Fruit fly (Drosophila melanogaster) whole organism, embryonic: ENCODE measurements around the gene Gpdh1.

Experiments
- Adf1 ChIP-seq: fragments of 200-800 bp; sonication (Bioruptor generic); IDR thresholded peaks from 2 replicates; pipeline ENCODE4 v1.3.6; 2022; ENCODE audit warnings: missing biosample characterization, missing genetic modification characterization
- Aef1 ChIP-seq: fragments of 200-800 bp; sonication (Bioruptor generic); IDR thresholded peaks from 3 replicates; pipeline ENCODE4 v1.3.6; 2022; ENCODE audit warnings: missing biosample characterization, missing genetic modification characterization
- CG10147 ChIP-seq: fragments of 200-800 bp; sonication (Bioruptor generic); optimal IDR thresholded peaks from 2 replicates; lab custom pipeline; 2019; ENCODE audit warnings: missing biosample characterization, mild to moderate bottlenecking, missing genetic modification characterization, moderate library complexity
- CG10543 ChIP-seq: fragments of 200-800 bp; sonication (Bioruptor generic); optimal IDR thresholded peaks from 3 replicates; lab custom pipeline; 2017; ENCODE audit warnings: missing biosample characterization, mild to moderate bottlenecking, missing genetic modification characterization, moderate library complexity
- CG10565 ChIP-seq: fragments of 200-800 bp; sonication (Bioruptor generic); optimal IDR thresholded peaks from 3 replicates; lab custom pipeline; 2016; ENCODE audit warnings: missing biosample characterization, mild to moderate bottlenecking, missing genetic modification characterization
- CG10979 ChIP-seq: fragments of 200-800 bp; sonication (Bioruptor generic); optimal IDR thresholded peaks from 2 replicates; lab custom pipeline; 2018; ENCODE audit warnings: missing biosample characterization, mild to moderate bottlenecking, missing genetic modification characterization, moderate library complexity
- CG12155 ChIP-seq: fragments of 200-800 bp; sonication (Bioruptor generic); optimal IDR thresholded peaks from 3 replicates; lab custom pipeline; 2016; ENCODE audit warnings: missing biosample characterization, missing genetic modification characterization
- CG1233 ChIP-seq: fragments of 200-800 bp; sonication (Bioruptor generic); optimal IDR thresholded peaks from 4 replicates; lab custom pipeline; 2018; ENCODE audit warnings: missing biosample characterization, mild to moderate bottlenecking, missing genetic modification characterization
- CG14710 ChIP-seq: fragments of 200-800 bp; sonication (Bioruptor generic); optimal IDR thresholded peaks from 3 replicates; lab custom pipeline; 2019; ENCODE audit warnings: missing biosample characterization, mild to moderate bottlenecking, missing genetic modification characterization, moderate library complexity
- CG14965 ChIP-seq: fragments of 200-800 bp; sonication (Bioruptor generic); optimal IDR thresholded peaks from 2 replicates; lab custom pipeline; 2016; ENCODE audit warnings: missing biosample characterization, missing genetic modification characterization, borderline replicate concordance
- CG2116 ChIP-seq: fragments of 200-800 bp; sonication (Bioruptor generic); optimal IDR thresholded peaks from 3 replicates; lab custom pipeline; 2018; ENCODE audit warnings: missing biosample characterization, mild to moderate bottlenecking, missing genetic modification characterization
- CG2202 ChIP-seq: fragments of 200-800 bp; sonication (Bioruptor generic); optimal IDR thresholded peaks from 2 replicates; lab custom pipeline; 2018; ENCODE audit warnings: missing biosample characterization, mild to moderate bottlenecking, missing genetic modification characterization
- CG2875 ChIP-seq: fragments of 200-800 bp; sonication (Bioruptor generic); optimal IDR thresholded peaks from 2 replicates; lab custom pipeline; 2017; ENCODE audit warnings: missing biosample characterization, mild to moderate bottlenecking, missing genetic modification characterization, missing genetic modification reagents
- CG3065 ChIP-seq: fragments of 200-800 bp; sonication (Bioruptor generic); optimal IDR thresholded peaks from 2 replicates; lab custom pipeline; 2016; ENCODE audit warnings: missing biosample characterization, missing genetic modification characterization
- CG3163 ChIP-seq: fragments of 200-800 bp; sonication (Bioruptor generic); optimal IDR thresholded peaks from 3 replicates; lab custom pipeline; 2016; ENCODE audit warnings: missing biosample characterization, missing genetic modification characterization
- CG33213 ChIP-seq: fragments of 200-800 bp; sonication (Bioruptor generic); optimal IDR thresholded peaks from 3 replicates; lab custom pipeline; 2016; ENCODE audit warnings: missing biosample characterization, missing genetic modification characterization
- CG33557 ChIP-seq: fragments of 200-800 bp; sonication (Bioruptor generic); optimal IDR thresholded peaks from 2 replicates; lab custom pipeline; 2019; ENCODE audit warnings: missing biosample characterization, mild to moderate bottlenecking, missing genetic modification characterization, moderate library complexity
- CG3995 ChIP-seq: fragments of 200-800 bp; sonication (Bioruptor generic); optimal IDR thresholded peaks from 3 replicates; lab custom pipeline; 2016; ENCODE audit warnings: missing biosample characterization, missing genetic modification characterization
- CG4282 ChIP-seq: fragments of 200-800 bp; sonication (Bioruptor generic); optimal IDR thresholded peaks from 2 replicates; lab custom pipeline; 2016; ENCODE audit warnings: missing biosample characterization, missing genetic modification characterization
- CG4328 ChIP-seq: fragments of 200-800 bp; sonication (Bioruptor generic); optimal IDR thresholded peaks from 3 replicates; lab custom pipeline; 2017; ENCODE audit warnings: missing biosample characterization, missing genetic modification reagents, missing genetic modification characterization
- CG7556 ChIP-seq: fragments of 200-800 bp; sonication (Bioruptor generic); optimal IDR thresholded peaks from 2 replicates; lab custom pipeline; 2017; ENCODE audit warnings: missing biosample characterization, mild to moderate bottlenecking, missing genetic modification characterization
- ERR ChIP-seq: fragments of 200-800 bp; sonication (Bioruptor generic); optimal IDR thresholded peaks from 2 replicates; lab custom pipeline; 2016; ENCODE audit warnings: missing biosample characterization, missing genetic modification characterization
- Gug ChIP-seq: fragments of 200-800 bp; sonication (Bioruptor generic); IDR thresholded peaks from 4 replicates; pipeline ENCODE4 v1.3.6; 2022; ENCODE audit warnings: missing biosample characterization, missing genetic modification characterization
- Hr51 ChIP-seq, 2 experiments: fragments of 200-800 bp; sonication (Bioruptor generic); optimal IDR thresholded peaks; 2 replicates in 1 of 2; 3 replicates in 1 of 2; lab custom pipeline; 2016 to 2018; ENCODE audit warnings: missing biosample characterization in 2 of 2, missing genetic modification characterization in 2 of 2, mild to moderate bottlenecking in 1 of 2, moderate library complexity in 1 of 2
- MESR4 ChIP-seq: fragments of 200-800 bp; sonication (Bioruptor generic); optimal IDR thresholded peaks from 2 replicates; lab custom pipeline; 2018; ENCODE audit warnings: missing biosample characterization, mild to moderate bottlenecking, missing genetic modification characterization, moderate library complexity
- Mad ChIP-seq: fragments of 200-800 bp; sonication (Bioruptor generic); optimal IDR thresholded peaks from 2 replicates; lab custom pipeline; 2016; ENCODE audit warnings: missing biosample characterization, missing genetic modification characterization
- NC2α ChIP-seq: fragments of 200-800 bp; sonication (Bioruptor generic); optimal IDR thresholded peaks from 2 replicates; lab custom pipeline; 2016; ENCODE audit warnings: missing biosample characterization, missing genetic modification characterization
- Oaz ChIP-seq: fragments of 200-800 bp; sonication (Bioruptor generic); IDR thresholded peaks from 2 replicates; pipeline ENCODE4 v1.3.6; 2022; ENCODE audit warnings: missing biosample characterization, missing genetic modification characterization
- Oli ChIP-seq: fragments of 200-800 bp; sonication (Bioruptor generic); optimal IDR thresholded peaks from 2 replicates; lab custom pipeline; 2018; ENCODE audit warnings: missing biosample characterization, mild to moderate bottlenecking, missing genetic modification characterization, moderate library complexity
- Pdp1 ChIP-seq, 2 experiments: fragments of 200-800 bp; sonication (Bioruptor generic); optimal IDR thresholded peaks; 3 replicates each; lab custom pipeline; 2016; ENCODE audit warnings: missing biosample characterization in 2 of 2, missing genetic modification characterization in 2 of 2, mild to moderate bottlenecking in 1 of 2, moderate library complexity in 1 of 2
- Ptx1 ChIP-seq: fragments of 200-800 bp; sonication (Bioruptor generic); IDR thresholded peaks from 2 replicates; pipeline ENCODE4 v1.3.6; 2022; ENCODE audit warnings: missing biosample characterization, missing genetic modification characterization
- Scr ChIP-seq: fragments of 200-800 bp; sonication (Bioruptor generic); IDR thresholded peaks from 2 replicates; pipeline ENCODE4 v1.3.6; 2022; ENCODE audit warnings: missing biosample characterization, missing genetic modification characterization; ENCODE audit not compliant: partially characterized antibody
- Sin3A ChIP-seq: fragments of >200 bp; optimal IDR thresholded peaks from 2 replicates; lab custom pipeline; 2018
- Sry-δ ChIP-seq: fragments of 200-800 bp; sonication (Bioruptor generic); optimal IDR thresholded peaks from 2 replicates; lab custom pipeline; 2016; ENCODE audit warnings: missing biosample characterization, missing genetic modification characterization
- ato ChIP-seq: fragments of 200-800 bp; sonication (Bioruptor generic); IDR thresholded peaks from 2 replicates; pipeline ENCODE4 v1.3.6; 2022; ENCODE audit warnings: missing biosample characterization, missing genetic modification characterization; ENCODE audit not compliant: partially characterized antibody
- bigmax ChIP-seq: fragments of 200-800 bp; sonication (Bioruptor generic); optimal IDR thresholded peaks from 2 replicates; lab custom pipeline; 2018; ENCODE audit warnings: missing biosample characterization, mild to moderate bottlenecking, missing genetic modification characterization
- bowl ChIP-seq: fragments of 200-800 bp; sonication (Bioruptor generic); IDR thresholded peaks from 2 replicates; pipeline ENCODE4 v1.3.6; 2022; ENCODE audit warnings: missing biosample characterization, missing genetic modification characterization
- bsh ChIP-seq, 2 experiments: fragments of 200-800 bp; sonication (Bioruptor generic); optimal IDR thresholded peaks; 2 replicates each; lab custom pipeline; 2017 to 2018; ENCODE audit warnings: mild to moderate bottlenecking in 2 of 2, missing biosample characterization in 2 of 2, missing genetic modification characterization in 2 of 2, moderate library complexity in 1 of 2
- caup ChIP-seq: fragments of 200-800 bp; sonication (Bioruptor generic); optimal IDR thresholded peaks from 3 replicates; lab custom pipeline; 2017; ENCODE audit warnings: missing biosample characterization, mild to moderate bottlenecking, missing genetic modification characterization, moderate library complexity; ENCODE audit not compliant: severe bottlenecking
- crp ChIP-seq, 2 experiments: fragments of 200-800 bp; sonication (Bioruptor generic); optimal IDR thresholded peaks; 2 replicates in 1 of 2; 3 replicates in 1 of 2; lab custom pipeline; 2017; ENCODE audit warnings: missing biosample characterization in 2 of 2, missing genetic modification characterization in 2 of 2, mild to moderate bottlenecking in 1 of 2, moderate library complexity in 1 of 2
- fd3F ChIP-seq: fragments of 200-800 bp; sonication (Bioruptor generic); optimal IDR thresholded peaks from 2 replicates; lab custom pipeline; 2018; ENCODE audit warnings: missing biosample characterization, mild to moderate bottlenecking, missing genetic modification characterization, moderate library complexity
- fd64A ChIP-seq: fragments of 200-800 bp; sonication (Bioruptor generic); optimal IDR thresholded peaks from 3 replicates; lab custom pipeline; 2018; ENCODE audit warnings: missing biosample characterization, mild to moderate bottlenecking, missing genetic modification characterization
- h ChIP-seq: fragments of >200 bp; optimal IDR thresholded peaks from 2 replicates; lab custom pipeline; 2017
- lola ChIP-seq, 3 experiments: fragments of >200 bp in 2 of 3; fragments of 200-800 bp in 1 of 3; sonication (Bioruptor generic) in 1 of 3; optimal IDR thresholded peaks; 2 replicates each; lab custom pipeline; 2017 to 2019; ENCODE audit warnings: missing biosample characterization in 3 of 3, missing genetic modification characterization in 3 of 3, mild to moderate bottlenecking in 1 of 3, moderate library complexity in 1 of 3
- phol ChIP-seq: fragments of 200-800 bp; sonication (Bioruptor generic); optimal IDR thresholded peaks from 3 replicates; lab custom pipeline; 2018; ENCODE audit warnings: missing biosample characterization, mild to moderate bottlenecking, missing genetic modification characterization, moderate library complexity
- sima ChIP-seq: fragments of 200-800 bp; sonication (Bioruptor generic); optimal IDR thresholded peaks from 2 replicates; lab custom pipeline; 2016; ENCODE audit warnings: missing biosample characterization, missing genetic modification characterization
- sna ChIP-seq: fragments of 200-800 bp; sonication (Bioruptor generic); IDR thresholded peaks from 2 replicates; pipeline ENCODE4 v1.3.6; 2022; ENCODE audit warnings: missing biosample characterization, missing genetic modification characterization; ENCODE audit not compliant: partially characterized antibody
- tgo ChIP-seq: fragments of 200-800 bp; sonication (Bioruptor generic); IDR thresholded peaks from 3 replicates; pipeline ENCODE4 v1.3.6; 2022; ENCODE audit warnings: missing biosample characterization, missing genetic modification characterization
- ttk ChIP-seq: fragments of 200-800 bp; sonication (Bioruptor generic); IDR thresholded peaks from 2 replicates; pipeline ENCODE4 v2.1.2; 2022; ENCODE audit warnings: missing biosample characterization, missing genetic modification characterization
- vvl ChIP-seq: fragments of 200-800 bp; sonication (Bioruptor generic); IDR thresholded peaks from 2 replicates; pipeline ENCODE4 v1.3.6; 2022; ENCODE audit warnings: missing biosample characterization, missing genetic modification characterization

The Gpdh1 gene

dm6 chr2L:5974122-5974521 is 30.7 kb downstream of the Gpdh1 start (continued):
- TF ChIP-seq CG33557 (GFP tag; lab: Kevin White, UChicago), result peak; percentile 61
- TF ChIP-seq CG2875 (GFP tag; lab: Kevin White, UChicago), result peak; percentile 61
- no peak for TF ChIP-seq tgo
- TF ChIP-seq CG12155 (GFP tag; lab: Kevin White, UChicago), result no peak
- TF ChIP-seq CG1233 (GFP tag; lab: Kevin White, UChicago), result peak; percentile 82
- TF ChIP-seq CG10565 (GFP tag; lab: Kevin White, UChicago), result no peak
- TF ChIP-seq Adf1 (GFP tag; lab: Robert Waterston, UW), result 0 out of 2 replicates have a peak, but pooled peaks have one; percentile 15
- no peak for TF ChIP-seq phol
- no peak for TF ChIP-seq CG3065 (GFP tag; lab: Kevin White, UChicago)
- no peak for TF ChIP-seq bowl
- no peak for TF ChIP-seq CG33213 (GFP tag; lab: Kevin White, UChicago)
- TF ChIP-seq CG2202 (tag; lab: Kevin White, UChicago), result peak; percentile 52
- TF ChIP-seq bsh (GFP tag; optimal IDR thresholded peaks at IDR 0.05; lab: Kevin White, UChicago), result peak in 1 of 2 experiments; percentile 55
- TF ChIP-seq h (lab: Kevin White, UChicago), result no peak
- TF ChIP-seq CG10979 (tag; lab: Kevin White, UChicago), result no peak
- TF ChIP-seq ato (GFP tag; lab: Robert Waterston, UW), result no peak
- TF ChIP-seq bigmax, result peak; percentile 11
- TF ChIP-seq fd64A, result peak; percentile 80
- TF ChIP-seq CG14710 (tag; lab: Kevin White, UChicago), result peak; percentile 43
- peak; percentile 41 for TF ChIP-seq CG10147 (GFP tag; lab: Kevin White, UChicago)
- peak; percentile 30 to 52 for TF ChIP-seq Hr51 (GFP tag; optimal IDR thresholded peaks at IDR 0.05; lab: Kevin White, UChicago)
- TF ChIP-seq fd3F, result peak; percentile 54
- TF ChIP-seq CG3163 (GFP tag; lab: Kevin White, UChicago), result peak; percentile 4
- TF ChIP-seq CG7556 (GFP tag; lab: Kevin White, UChicago), result peak; percentile 58
- TF ChIP-seq Oli (tag; lab: Kevin White, UChicago), result no peak
- no peak for TF ChIP-seq Sin3A (lab: Kevin White, UChicago)
- peak in 1 of 2 experiments; percentile 4 for TF ChIP-seq Pdp1 (GFP tag; optimal IDR thresholded peaks at IDR 0.05; lab: Kevin White, UChicago)
- TF ChIP-seq Aef1 (GFP tag; lab: Robert Waterston, UW), result no peak
- no peak for TF ChIP-seq Ptx1
- TF ChIP-seq sima (GFP tag; lab: Kevin White, UChicago), result no peak
- peak; percentile 7; the same call in 1 of the 2 replicates for TF ChIP-seq ttk (GFP tag; lab: Robert Waterston, UW)
- no peak for TF ChIP-seq ERR (GFP tag; lab: Kevin White, UChicago)
- no peak for TF ChIP-seq Scr (GFP tag; lab: Robert Waterston, UW)
- TF ChIP-seq CG10543 (GFP tag; lab: Kevin White, UChicago), result peak; percentile 84
- peak in 1 of 3 experiments; percentile 19 for TF ChIP-seq lola (GFP tag; optimal IDR thresholded peaks at IDR 0.05; lab: Kevin White, UChicago)
- no peak for TF ChIP-seq sna (GFP tag; lab: Robert Waterston, UW)
- TF ChIP-seq CG14965 (GFP tag; lab: Kevin White, UChicago), result no peak
- TF ChIP-seq crp (GFP tag; optimal IDR thresholded peaks at IDR 0.05; lab: Kevin White, UChicago), result no peak
- TF ChIP-seq CG3995 (GFP tag; lab: Kevin White, UChicago), result no peak
- TF ChIP-seq CG4282, result no peak
- no peak for TF ChIP-seq Oaz
- TF ChIP-seq CG4328 (GFP tag; lab: Kevin White, UChicago), result peak; percentile 78
- peak; percentile 6 for TF ChIP-seq MESR4 (GFP tag; lab: Kevin White, UChicago)
- TF ChIP-seq vvl (GFP tag; lab: Robert Waterston, UW), result no peak
- peak; percentile 84 for TF ChIP-seq caup (GFP tag; lab: Kevin White, UChicago)
- TF ChIP-seq Mad, result no peak
- no peak for TF ChIP-seq Gug (GFP tag; lab: Robert Waterston, UW)
- TF ChIP-seq Sry-δ (GFP tag; lab: Kevin White, UChicago), result no peak
- TF ChIP-seq NC2α (GFP tag; lab: Kevin White, UChicago), result no peak
- peak; percentile 9 for TF ChIP-seq CG2116
